Fruit fly (Drosophila melanogaster) whole organism, embryonic: ENCODE results near the gene Smu1.

Source experiments
- Ada2b ChIP-seq: fragments of 200-800 bp; sonication (Bioruptor generic); IDR thresholded peaks from 2 replicates; pipeline ENCODE4 v1.3.6; 2022; ENCODE audit warnings: missing biosample characterization, missing genetic modification characterization
- CG10267 ChIP-seq: fragments of 200-800 bp; sonication (Bioruptor generic); optimal IDR thresholded peaks from 2 replicates; lab custom pipeline; 2018; ENCODE audit warnings: missing biosample characterization, mild to moderate bottlenecking, missing genetic modification characterization, moderate library complexity
- CG12071 ChIP-seq: fragments of 200-800 bp; sonication (Bioruptor generic); optimal IDR thresholded peaks from 3 replicates; lab custom pipeline; 2018; ENCODE audit warnings: missing biosample characterization, mild to moderate bottlenecking, missing genetic modification characterization
- CG12104 ChIP-seq: fragments of 200-800 bp; sonication (Bioruptor generic); optimal IDR thresholded peaks from 3 replicates; lab custom pipeline; 2016; ENCODE audit warnings: missing biosample characterization, missing genetic modification characterization
- CG13287 ChIP-seq: fragments of 200-800 bp; sonication (Bioruptor generic); IDR thresholded peaks from 2 replicates; pipeline ENCODE4 v1.3.6; 2022; ENCODE audit warnings: missing biosample characterization, missing genetic modification characterization; ENCODE audit not compliant: partially characterized antibody
- CG14710 ChIP-seq: fragments of 200-800 bp; sonication (Bioruptor generic); optimal IDR thresholded peaks from 3 replicates; lab custom pipeline; 2019; ENCODE audit warnings: missing biosample characterization, mild to moderate bottlenecking, missing genetic modification characterization, moderate library complexity
- CG17328 ChIP-seq: fragments of 200-800 bp; sonication (Bioruptor generic); IDR thresholded peaks from 2 replicates; pipeline ENCODE4 v1.3.6; 2022; ENCODE audit warnings: missing biosample characterization, missing genetic modification characterization
- CG17612 ChIP-seq: fragments of 200-800 bp; sonication (Bioruptor generic); IDR thresholded peaks from 2 replicates; pipeline ENCODE4 v1.3.6; 2022; ENCODE audit warnings: missing biosample characterization, missing genetic modification characterization
- CG2712 ChIP-seq: fragments of 200-800 bp; optimal IDR thresholded peaks from 3 replicates; lab custom pipeline; 2019; ENCODE audit warnings: missing biosample characterization, mild to moderate bottlenecking, missing genetic modification characterization, moderate library complexity
- CG31365 ChIP-seq: fragments of 200-800 bp; sonication (Bioruptor generic); optimal IDR thresholded peaks from 2 replicates; lab custom pipeline; 2018; ENCODE audit warnings: missing biosample characterization, mild to moderate bottlenecking, missing genetic modification characterization
- CG32767 ChIP-seq: fragments of 200-800 bp; sonication (Bioruptor generic); IDR thresholded peaks from 2 replicates; pipeline ENCODE4 v1.3.6; 2022; ENCODE audit warnings: missing biosample characterization, missing genetic modification characterization
- CG4730 ChIP-seq: fragments of 200-800 bp; sonication (Bioruptor generic); IDR thresholded peaks from 2 replicates; pipeline ENCODE4 v1.3.6; 2022; ENCODE audit warnings: missing biosample characterization, missing genetic modification characterization
- CG4820 ChIP-seq: fragments of 200-800 bp; sonication (Bioruptor generic); optimal IDR thresholded peaks from 3 replicates; lab custom pipeline; 2016; ENCODE audit warnings: missing biosample characterization, missing genetic modification characterization
- CG6254 ChIP-seq: fragments of 200-800 bp; sonication (Bioruptor generic); optimal IDR thresholded peaks from 3 replicates; lab custom pipeline; 2017; ENCODE audit warnings: mild to moderate bottlenecking, missing biosample characterization, missing genetic modification reagents, missing genetic modification characterization
- CG6272 ChIP-seq: fragments of 200-800 bp; sonication (Bioruptor generic); IDR thresholded peaks from 2 replicates; pipeline ENCODE4 v1.3.6; 2022; ENCODE audit warnings: missing biosample characterization, missing genetic modification characterization
- CG6689 ChIP-seq: fragments of 200-800 bp; sonication (Bioruptor generic); IDR thresholded peaks from 2 replicates; pipeline ENCODE4 v1.3.6; 2022; ENCODE audit warnings: missing biosample characterization, missing genetic modification characterization
- CG9437 ChIP-seq: fragments of 200-800 bp; sonication (Bioruptor generic); optimal IDR thresholded peaks from 2 replicates; lab custom pipeline; 2018; ENCODE audit warnings: missing biosample characterization, mild to moderate bottlenecking, missing genetic modification characterization
- Chrac-16 ChIP-seq: fragments of 200-800 bp; sonication (Bioruptor generic); optimal IDR thresholded peaks from 3 replicates; lab custom pipeline; 2016; ENCODE audit warnings: missing biosample characterization, missing genetic modification characterization
- D ChIP-seq, 2 experiments: fragments of 200-800 bp in 1 of 2; fragments of >200 bp in 1 of 2; sonication (Bioruptor generic) in 1 of 2; optimal IDR thresholded peaks; 2 replicates in 1 of 2; 3 replicates in 1 of 2; lab custom pipeline; 2017; ENCODE audit warnings: mild to moderate bottlenecking in 1 of 2, missing biosample characterization in 1 of 2, missing genetic modification characterization in 1 of 2, missing genetic modification reagents in 1 of 2
- Dad ChIP-seq: fragments of 200-800 bp; sonication (Bioruptor generic); optimal IDR thresholded peaks from 3 replicates; lab custom pipeline; 2016; ENCODE audit warnings: missing biosample characterization, missing genetic modification characterization
- Dref ChIP-seq: fragments of 200-800 bp; sonication (Bioruptor generic); IDR thresholded peaks from 2 replicates; pipeline ENCODE4 v1.3.6; 2022; ENCODE audit warnings: missing biosample characterization, missing genetic modification characterization
- E2f2 ChIP-seq: fragments of 200-800 bp; sonication (Bioruptor generic); IDR thresholded peaks from 2 replicates; pipeline ENCODE4 v1.3.6; 2022; ENCODE audit warnings: missing biosample characterization, missing genetic modification characterization
- HHEX ChIP-seq: fragments of 200-800 bp; sonication (Bioruptor generic); optimal IDR thresholded peaks from 3 replicates; lab custom pipeline; 2017; ENCODE audit warnings: missing biosample characterization, mild to moderate bottlenecking, missing genetic modification characterization, missing genetic modification reagents
- Hr3 ChIP-seq: fragments of 200-800 bp; sonication (Bioruptor generic); optimal IDR thresholded peaks from 3 replicates; lab custom pipeline; 2016; ENCODE audit warnings: missing biosample characterization, missing genetic modification characterization
- Rfx ChIP-seq: fragments of 200-800 bp; sonication (Bioruptor generic); IDR thresholded peaks from 2 replicates; pipeline ENCODE4 v1.3.6; 2022; ENCODE audit warnings: missing biosample characterization, missing genetic modification characterization
- Spps ChIP-seq: fragments of 200-800 bp; sonication (Bioruptor generic); optimal IDR thresholded peaks from 2 replicates; lab custom pipeline; 2018; ENCODE audit warnings: missing biosample characterization, mild to moderate bottlenecking, missing genetic modification characterization
- Usf ChIP-seq: fragments of 200-800 bp; sonication (Bioruptor generic); optimal IDR thresholded peaks from 2 replicates; lab custom pipeline; 2017; ENCODE audit warnings: missing genotype, missing biosample characterization, missing genetic modification characterization
- bsh ChIP-seq, 2 experiments: fragments of 200-800 bp; sonication (Bioruptor generic); optimal IDR thresholded peaks; 2 replicates each; lab custom pipeline; 2017 to 2018; ENCODE audit warnings: mild to moderate bottlenecking in 2 of 2, missing biosample characterization in 2 of 2, missing genetic modification characterization in 2 of 2, moderate library complexity in 1 of 2
- chif ChIP-seq, 2 experiments: fragments of 200-800 bp; sonication (Bioruptor generic); optimal IDR thresholded peaks; 3 replicates each; lab custom pipeline; 2016; ENCODE audit warnings: missing biosample characterization in 2 of 2, missing genetic modification characterization in 2 of 2
- dan ChIP-seq: fragments of 200-800 bp; sonication (Bioruptor generic); IDR thresholded peaks from 2 replicates; pipeline ENCODE4 v1.3.6; 2022; ENCODE audit warnings: missing biosample characterization, missing genetic modification characterization
- dmrt99B ChIP-seq: fragments of 200-800 bp; sonication (Bioruptor generic); optimal IDR thresholded peaks from 2 replicates; lab custom pipeline; 2018; ENCODE audit warnings: missing biosample characterization, mild to moderate bottlenecking, missing genetic modification characterization, moderate library complexity
- esg ChIP-seq: fragments of 200-800 bp; sonication (Bioruptor generic); conservative IDR thresholded peaks from 2 replicates; pipeline ENCODE4 v1.3.6; 2022; ENCODE audit warnings: missing biosample characterization, missing genetic modification characterization
- ewg ChIP-seq: fragments of 200-800 bp; sonication (Bioruptor generic); optimal IDR thresholded peaks from 3 replicates; lab custom pipeline; 2017; ENCODE audit warnings: mild to moderate bottlenecking, missing biosample characterization, missing genetic modification reagents, missing genetic modification characterization
- fd64A ChIP-seq: fragments of 200-800 bp; sonication (Bioruptor generic); optimal IDR thresholded peaks from 3 replicates; lab custom pipeline; 2018; ENCODE audit warnings: missing biosample characterization, mild to moderate bottlenecking, missing genetic modification characterization
- gcm ChIP-seq: fragments of 200-800 bp; sonication (Bioruptor generic); optimal IDR thresholded peaks from 2 replicates; lab custom pipeline; 2019; ENCODE audit warnings: missing biosample characterization, mild to moderate bottlenecking, missing genetic modification characterization, moderate library complexity
- ind ChIP-seq: fragments of 200-800 bp; sonication (Bioruptor generic); optimal IDR thresholded peaks from 3 replicates; lab custom pipeline; 2016; ENCODE audit warnings: missing biosample characterization, missing genetic modification characterization
- lab ChIP-seq: fragments of 200-800 bp; sonication (Bioruptor generic); optimal IDR thresholded peaks from 3 replicates; lab custom pipeline; 2017; ENCODE audit warnings: missing biosample characterization, missing genetic modification characterization, mild to moderate bottlenecking, moderate library complexity, missing genetic modification reagents
- nerfin-1 ChIP-seq: fragments of 200-800 bp; sonication (Bioruptor generic); optimal IDR thresholded peaks from 3 replicates; lab custom pipeline; 2019; ENCODE audit warnings: missing biosample characterization, mild to moderate bottlenecking, missing genetic modification characterization, moderate library complexity
- pan ChIP-seq, 4 experiments: fragments of >200 bp in 3 of 4; fragments of 200-800 bp in 1 of 4; sonication (Bioruptor generic) in 1 of 4; optimal IDR thresholded peaks in 3 of 4; IDR thresholded peaks in 1 of 4; 2 replicates each; pipeline versions ENCODE4 v1.3.6 to Lab custom; 2017 to 2022; ENCODE audit warnings: missing biosample characterization in 2 of 4, missing genetic modification characterization in 2 of 4, mixed read lengths in 1 of 4
- prd ChIP-seq, 3 experiments: fragments of >200 bp in 2 of 3; fragments of 200-800 bp in 1 of 3; sonication (Bioruptor generic) in 1 of 3; optimal IDR thresholded peaks in 2 of 3; IDR thresholded peaks in 1 of 3; 2 replicates in 2 of 3; 3 replicates in 1 of 3; pipeline versions ENCODE4 v1.3.6 to Lab custom; 2017 to 2022; ENCODE audit warnings: missing biosample characterization in 1 of 3, missing genetic modification characterization in 1 of 3
- pzg ChIP-seq: fragments of 200-800 bp; sonication (Bioruptor generic); optimal IDR thresholded peaks from 3 replicates; lab custom pipeline; 2018; ENCODE audit warnings: missing biosample characterization, mild to moderate bottlenecking, missing genetic modification characterization, moderate library complexity
- row ChIP-seq: fragments of 200-800 bp; sonication (Bioruptor generic); IDR thresholded peaks from 3 replicates; pipeline ENCODE4 v1.3.6; 2022; ENCODE audit warnings: missing biosample characterization, missing genetic modification characterization
- salm ChIP-seq: fragments of 200-800 bp; sonication (Bioruptor generic); optimal IDR thresholded peaks from 2 replicates; lab custom pipeline; 2018; ENCODE audit warnings: missing biosample characterization, mild to moderate bottlenecking, missing genetic modification characterization
- ssp ChIP-seq: fragments of 200-800 bp; sonication (Bioruptor generic); IDR thresholded peaks from 2 replicates; pipeline ENCODE4 v1.3.6; 2022; ENCODE audit warnings: missing biosample characterization, missing genetic modification characterization
- stc ChIP-seq: fragments of 200-800 bp; sonication (Bioruptor generic); IDR thresholded peaks from 2 replicates; pipeline ENCODE4 v1.3.6; 2022; ENCODE audit warnings: missing biosample characterization, missing genetic modification characterization
- tll ChIP-seq, 2 experiments: fragments of 200-800 bp in 1 of 2; fragments of >200 bp in 1 of 2; sonication (Bioruptor generic) in 1 of 2; optimal IDR thresholded peaks; 2 replicates each; lab custom pipeline; 2017 to 2019; ENCODE audit warnings: missing biosample characterization in 2 of 2, missing genetic modification characterization in 2 of 2, mild to moderate bottlenecking in 1 of 2, moderate library complexity in 1 of 2
- unpg ChIP-seq: fragments of 200-800 bp; sonication (Bioruptor generic); optimal IDR thresholded peaks from 3 replicates; lab custom pipeline; 2018; ENCODE audit warnings: missing biosample characterization, mild to moderate bottlenecking, missing genetic modification characterization, moderate library complexity

Gene Smu1

DNA sequence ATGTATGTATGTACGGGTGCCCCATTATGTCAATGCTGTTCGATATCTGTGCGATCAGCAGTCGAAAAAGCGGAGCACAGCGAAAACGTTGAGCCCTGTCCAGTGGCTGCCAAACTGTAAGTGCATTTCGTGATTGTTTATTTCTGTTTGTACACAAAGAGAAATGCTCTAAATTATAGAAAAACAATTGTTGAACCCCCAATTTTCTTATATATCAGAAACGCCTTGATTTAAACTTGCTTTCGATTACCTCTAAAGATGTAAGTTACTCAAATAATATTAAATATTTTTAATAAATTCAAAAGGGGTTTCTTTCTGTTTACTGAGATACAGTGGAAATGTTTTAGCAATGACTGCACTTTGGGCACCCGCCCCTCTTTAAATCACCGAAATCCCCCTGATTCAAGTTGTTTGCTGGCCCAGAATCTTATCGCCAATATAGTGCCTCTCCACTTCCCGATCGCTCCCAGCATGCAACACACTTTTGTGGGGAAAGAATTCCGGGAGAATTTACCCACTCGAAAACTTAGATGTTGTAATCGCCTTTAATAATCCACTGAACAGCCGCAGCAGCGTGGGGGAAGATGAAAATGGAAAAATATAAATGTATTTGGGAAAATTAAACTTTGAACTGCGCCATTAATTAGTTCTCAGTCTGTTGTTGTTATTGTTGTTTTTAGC is 33.8 kb upstream of the Smu1 start (continued):
- TF ChIP-seq CG13287 (GFP tag; lab: Robert Waterston, UW) (no peak), Dref (GFP tag; lab: Robert Waterston, UW) (no peak), CG9437 (GFP tag; lab: Kevin White, UChicago) (peak; percentile 20), CG6272 (no peak), tll (GFP tag; optimal IDR thresholded peaks at IDR 0.05; lab: Kevin White, UChicago) (no peak), CG6689 (peak; percentile 65; the same call in 1 of the 2 replicates), Chrac-16 (GFP tag; lab: Kevin White, UChicago) (peak; percentile 24), CG17328 (peak; percentile 41; the same call in 1 of the 2 replicates), lab (GFP tag; lab: Kevin White, UChicago) (no peak), dan (GFP tag; lab: Robert Waterston, UW) (no peak), Rfx (GFP tag; lab: Robert Waterston, UW) (0 out of 2 replicates have a peak, but pooled peaks have one; percentile 14), CG2712 (tag; lab: Kevin White, UChicago) (peak; percentile 71), ewg (GFP tag; lab: Kevin White, UChicago) (peak; percentile 13), CG4730 (0 out of 2 replicates have a peak, but pooled peaks have one; percentile 29), CG12104 (GFP tag; lab: Kevin White, UChicago) (no peak), CG10267 (tag; lab: Kevin White, UChicago) (peak; percentile 52), CG4820 (GFP tag; lab: Kevin White, UChicago) (peak; percentile 25), CG6254 (GFP tag; lab: Kevin White, UChicago) (peak; percentile 59), bsh (GFP tag; optimal IDR thresholded peaks at IDR 0.05; lab: Kevin White, UChicago) (peak in 1 of 2 experiments; percentile 80), pan (optimal IDR thresholded peaks at IDR 0.05; lab: Kevin White, UChicago) (no peak), pan (GFP tag; optimal IDR thresholded peaks at IDR 0.05 in 1 of 2, IDR thresholded peaks at IDR 0.05 in 1 of 2) (peak in 1 of 2 experiments; percentile 71), D (optimal IDR thresholded peaks at IDR 0.05; lab: Kevin White, UChicago) (no peak), D (GFP tag; optimal IDR thresholded peaks at IDR 0.05; lab: Kevin White, UChicago) (peak; percentile 62), Usf (GFP tag; lab: Kevin White, UChicago) (no peak), Spps (tag; lab: Kevin White, UChicago) (peak; percentile 44), CG32767 (GFP tag; lab: Robert Waterston, UW) (peak; percentile 48; the same call in 1 of the 2 replicates), esg (GFP tag; lab: Robert Waterston, UW) (no peak), Hr3 (GFP tag; lab: Kevin White, UChicago) (peak; percentile 39), unpg (GFP tag; lab: Kevin White, UChicago) (peak; percentile 63), prd (optimal IDR thresholded peaks at IDR 0.05; lab: Kevin White, UChicago) (no peak), prd (GFP tag; IDR thresholded peaks at IDR 0.05; lab: Robert Waterston, UW) (peak; percentile 56; the same call in 1 of the 3 replicates), CG12071 (GFP tag; lab: Kevin White, UChicago) (no peak), fd64A (GFP tag; lab: Kevin White, UChicago) (no peak), Ada2b (GFP tag; lab: Robert Waterston, UW) (peak; percentile 8; the same call in 1 of the 2 replicates), ind (GFP tag; lab: Kevin White, UChicago) (no peak), dmrt99B (peak; percentile 70), ssp (GFP tag; lab: Robert Waterston, UW) (no peak), CG31365 (no peak), pzg (GFP tag; lab: Kevin White, UChicago) (no peak), gcm (GFP tag; lab: Kevin White, UChicago) (peak; percentile 21), HHEX (GFP tag; lab: Kevin White, UChicago) (peak; percentile 3), stc (GFP tag; lab: Robert Waterston, UW) (peak; percentile 58), row (peak; percentile 58), chif (GFP tag; optimal IDR thresholded peaks at IDR 0.05; lab: Kevin White, UChicago) (peak in 1 of 2 experiments; percentile 15), E2f2 (GFP tag; lab: Robert Waterston, UW) (peak; percentile 30; the same call in 1 of the 2 replicates), nerfin-1 (tag; lab: Kevin White, UChicago) (peak; percentile 20), CG17612 (GFP tag; lab: Robert Waterston, UW) (no peak), Dad (no peak), CG14710 (peak; percentile 49), salm (no peak)
